Worm (Caenorhabditis elegans) whole organism, L3 larva: ENCODE measurements around the gene ZC373.3.

Experiments
- R02D3.7 ChIP-seq: fragments of 150-350 bp; optimal IDR thresholded peaks from 2 replicates; lab custom pipeline; 2014; ENCODE audit warnings: missing biosample characterization, missing genetic modification characterization
- ZK546.5 ChIP-seq: sonication (generic microtip); optimal IDR thresholded peaks from 2 replicates; lab custom pipeline; 2017; ENCODE audit warnings: missing biosample characterization, missing genetic modification characterization
- aly-2 ChIP-seq: fragments of 150-350 bp; optimal IDR thresholded peaks from 2 replicates; lab custom pipeline; 2014; ENCODE audit warnings: missing biosample characterization, missing genetic modification characterization
- ama-1 ChIP-seq: fragments of 150-350 bp; optimal IDR thresholded peaks from 2 replicates; lab custom pipeline; 2018
- ceh-16 ChIP-seq: sonication (generic microtip); optimal IDR thresholded peaks from 2 replicates; lab custom pipeline; 2017; ENCODE audit warnings: missing biosample characterization, missing genetic modification characterization
- ceh-28 ChIP-seq: fragments of 150-350 bp; optimal IDR thresholded peaks from 2 replicates; lab custom pipeline; 2014; ENCODE audit warnings: missing biosample characterization, missing genetic modification reagents, missing genetic modification characterization
- ceh-82 ChIP-seq: fragments of 150-350 bp; optimal IDR thresholded peaks from 2 replicates; lab custom pipeline; 2014; ENCODE audit warnings: missing biosample characterization, missing genetic modification characterization
- daf-12 ChIP-seq: fragments of 150-350 bp; optimal IDR thresholded peaks from 2 replicates; lab custom pipeline; 2014; ENCODE audit warnings: missing biosample characterization, missing genetic modification reagents, missing genetic modification characterization
- egl-27 ChIP-seq: sonication (generic microtip); optimal IDR thresholded peaks from 4 replicates; lab custom pipeline; 2017; ENCODE audit warnings: missing biosample characterization, missing genetic modification reagents, missing genetic modification characterization
- elt-2 ChIP-seq: sonication (generic microtip); optimal IDR thresholded peaks from 2 replicates; lab custom pipeline; 2016; ENCODE audit warnings: missing genetic modification reagents, mild to moderate bottlenecking, missing genetic modification characterization, missing compliant biosample characterization
- elt-3 ChIP-seq, 3 experiments: fragments of 150-350 bp in 1 of 3; sonication (generic microtip) in 2 of 3; optimal IDR thresholded peaks; 2 replicates in 2 of 3; 4 replicates in 1 of 3; lab custom pipeline; 2014 to 2017; ENCODE audit warnings: missing biosample characterization in 3 of 3, missing genetic modification characterization in 3 of 3
- eor-1 ChIP-seq, 2 experiments: fragments of 150-350 bp; optimal IDR thresholded peaks; 2 replicates each; lab custom pipeline; 2014 to 2018; ENCODE audit warnings: missing biosample characterization in 2 of 2, missing genetic modification characterization in 2 of 2
- fkh-2 ChIP-seq: fragments of 150-350 bp; optimal IDR thresholded peaks from 2 replicates; lab custom pipeline; 2014; ENCODE audit warnings: missing biosample characterization, missing genetic modification reagents, missing genetic modification characterization
- fos-1 ChIP-seq: fragments of 150-350 bp; optimal IDR thresholded peaks from 2 replicates; lab custom pipeline; 2014; ENCODE audit warnings: missing biosample characterization, missing genetic modification characterization
- jun-1 ChIP-seq: fragments of 150-350 bp; optimal IDR thresholded peaks from 2 replicates; lab custom pipeline; 2014; ENCODE audit warnings: missing biosample characterization, missing genetic modification reagents, missing genetic modification characterization
- lin-15B ChIP-seq: fragments of 150-350 bp; optimal IDR thresholded peaks from 2 replicates; lab custom pipeline; 2014; ENCODE audit warnings: missing biosample characterization, missing genetic modification characterization
- lsy-12 ChIP-seq: sonication (generic microtip); optimal IDR thresholded peaks from 2 replicates; lab custom pipeline; 2016; ENCODE audit warnings: mild to moderate bottlenecking, missing genetic modification characterization, missing compliant biosample characterization
- mdl-1 ChIP-seq: fragments of 150-350 bp; optimal IDR thresholded peaks from 2 replicates; lab custom pipeline; 2014; ENCODE audit warnings: missing biosample characterization, missing genetic modification characterization
- mml-1 ChIP-seq: fragments of 150-350 bp; sonication (generic microtip); optimal IDR thresholded peaks from 3 replicates; lab custom pipeline; 2014; ENCODE audit warnings: missing biosample characterization, missing genetic modification characterization
- nfya-1 ChIP-seq: sonication (generic microtip); optimal IDR thresholded peaks from 2 replicates; lab custom pipeline; 2017; ENCODE audit warnings: missing genetic modification characterization, mild to moderate bottlenecking, missing compliant biosample characterization, antibody characterized with exemption, moderate library complexity; ENCODE audit not compliant: insufficient read depth
- nhr-12 ChIP-seq: fragments of 150-350 bp; optimal IDR thresholded peaks from 2 replicates; lab custom pipeline; 2014; ENCODE audit warnings: missing biosample characterization, missing genetic modification characterization
- nhr-237 ChIP-seq: fragments of 150-350 bp; optimal IDR thresholded peaks from 2 replicates; lab custom pipeline; 2014; ENCODE audit warnings: missing biosample characterization, missing genetic modification characterization
- nhr-25 ChIP-seq: sonication (generic microtip); optimal IDR thresholded peaks from 2 replicates; lab custom pipeline; 2017; ENCODE audit warnings: missing biosample characterization, missing genetic modification characterization
- nhr-28 ChIP-seq: fragments of 150-350 bp; optimal IDR thresholded peaks from 2 replicates; lab custom pipeline; 2014; ENCODE audit warnings: missing biosample characterization, missing genetic modification characterization
- nhr-43 ChIP-seq: sonication (generic microtip); optimal IDR thresholded peaks from 2 replicates; lab custom pipeline; 2016; ENCODE audit warnings: mild to moderate bottlenecking, missing genetic modification characterization, missing compliant biosample characterization; ENCODE audit not compliant: poor library complexity, severe bottlenecking
- nhr-67 ChIP-seq: fragments of 150-350 bp; optimal IDR thresholded peaks from 2 replicates; lab custom pipeline; 2014; ENCODE audit warnings: missing biosample characterization, missing genetic modification characterization
- nhr-77 ChIP-seq: fragments of 150-350 bp; optimal IDR thresholded peaks from 2 replicates; lab custom pipeline; 2014; ENCODE audit warnings: missing biosample characterization, missing genetic modification characterization
- snpc-4 ChIP-seq: fragments of 150-350 bp; optimal IDR thresholded peaks from 2 replicates; lab custom pipeline; 2014; ENCODE audit warnings: missing biosample characterization, missing genetic modification characterization
- tbx-2 ChIP-seq: sonication (generic microtip); optimal IDR thresholded peaks from 2 replicates; lab custom pipeline; 2016; ENCODE audit warnings: mild to moderate bottlenecking, missing genetic modification characterization, missing compliant biosample characterization
- unc-39 ChIP-seq: sonication (generic microtip); optimal IDR thresholded peaks from 4 replicates; lab custom pipeline; 2017; ENCODE audit warnings: missing biosample characterization, missing genetic modification characterization
- unc-62 ChIP-seq: fragments of 150-350 bp; sonication (generic microtip); optimal IDR thresholded peaks from 4 replicates; lab custom pipeline; 2014; ENCODE audit warnings: missing biosample characterization, missing genetic modification reagents, missing genetic modification characterization
- zag-1 ChIP-seq: fragments of 150-350 bp; optimal IDR thresholded peaks from 2 replicates; lab custom pipeline; 2014; ENCODE audit warnings: missing biosample characterization, missing genetic modification characterization
- ztf-11 ChIP-seq: fragments of 150-350 bp; optimal IDR thresholded peaks from 2 replicates; lab custom pipeline; 2014; ENCODE audit warnings: missing biosample characterization, missing genetic modification characterization

ZC373.3 gene

DNA sequence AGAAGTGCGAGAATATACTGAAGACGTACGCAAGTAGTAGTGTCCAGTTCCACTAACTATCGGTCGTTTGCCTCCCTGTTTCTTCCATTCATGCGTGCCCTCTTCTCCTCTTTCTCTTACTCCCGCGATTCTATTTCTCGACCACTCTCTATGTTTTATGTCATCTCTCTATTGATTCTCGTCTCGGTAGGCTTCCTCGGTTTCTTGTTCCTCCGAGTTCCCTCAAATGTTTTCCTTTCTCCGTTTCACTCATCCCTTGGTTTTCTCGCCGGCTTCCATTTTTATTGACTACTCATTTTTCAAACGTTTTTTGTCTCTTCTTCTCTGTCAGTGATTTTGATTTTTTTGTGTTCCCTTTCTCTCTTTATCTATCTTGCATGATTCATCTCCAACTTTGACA, 34.0 kb upstream of the ZC373.3 start (continued):
- no peak for TF ChIP-seq daf-12 (tag; lab: Kevin White, UChicago)
- no peak for TF ChIP-seq ztf-11 (tag; lab: Kevin White, UChicago)
- TF ChIP-seq egl-27, result peak; percentile 9
- TF ChIP-seq nhr-25 (tag; lab: Kevin White, UChicago), result peak; percentile 30
- peak; percentile 67 for TF ChIP-seq ceh-28 (tag; lab: Kevin White, UChicago)
- TF ChIP-seq R02D3.7 (tag; lab: Kevin White, UChicago), result no peak
- peak; percentile 60 for TF ChIP-seq nfya-1
- no peak for TF ChIP-seq nhr-28 (tag; lab: Kevin White, UChicago)
- no peak for TF ChIP-seq eor-1 (tag; optimal IDR thresholded peaks at IDR 0.05; lab: Kevin White, UChicago)
- TF ChIP-seq elt-3 (tag; optimal IDR thresholded peaks at IDR 0.05; lab: Kevin White, UChicago), result no peak
- no peak for TF ChIP-seq lin-15B (tag; lab: Kevin White, UChicago)
- TF ChIP-seq zag-1 (tag; lab: Kevin White, UChicago), result no peak
- no peak for TF ChIP-seq nhr-12
- peak; percentile 48 for TF ChIP-seq snpc-4
- TF ChIP-seq fos-1 (tag; lab: Kevin White, UChicago), result no peak
- TF ChIP-seq mml-1 (tag; lab: Kevin White, UChicago), result no peak
- no peak for TF ChIP-seq ceh-82 (tag; lab: Kevin White, UChicago)
- peak; percentile 48 for TF ChIP-seq lsy-12
- TF ChIP-seq, all 47 proteins: peak for 13

DNA sequence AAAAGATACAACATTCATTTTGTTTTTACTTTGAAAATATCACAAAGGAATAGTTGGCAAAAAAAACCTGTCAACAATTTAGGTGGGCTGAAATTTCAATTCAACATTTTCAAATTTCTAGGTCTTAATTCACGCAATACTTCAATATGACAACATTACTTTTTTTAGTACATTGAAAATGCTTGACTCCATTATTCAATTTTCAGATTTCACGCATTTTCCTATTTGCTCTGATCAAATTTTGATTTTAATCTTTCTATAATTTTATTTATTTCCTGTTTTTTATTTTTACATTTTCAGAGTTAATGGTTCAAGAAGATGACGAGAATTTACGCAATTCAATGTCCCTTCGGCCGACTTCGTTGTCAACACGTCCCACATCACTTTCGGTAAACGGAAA, 32.8 kb upstream of the ZC373.3 start, which contains the start of gene mkk-4:
Gene mkk-4, plus strand, starts transcription at position 301 of the 400 bp plus-strand sequence.
- TF ChIP-seq tbx-2 (tag; lab: Kevin White, UChicago) (no peak), jun-1 (tag; lab: Kevin White, UChicago) (no peak), ama-1 (lab: Kevin White, UChicago) (no peak), nfya-1 (no peak), ceh-16 (tag; lab: Kevin White, UChicago) (no peak), nhr-25 (tag; lab: Kevin White, UChicago) (no peak), nhr-77 (tag; lab: Kevin White, UChicago) (no peak), unc-39 (tag; lab: Kevin White, UChicago) (no peak), aly-2 (tag; lab: Kevin White, UChicago) (no peak), zag-1 (tag; lab: Kevin White, UChicago) (no peak), nhr-237 (no peak)

DNA sequence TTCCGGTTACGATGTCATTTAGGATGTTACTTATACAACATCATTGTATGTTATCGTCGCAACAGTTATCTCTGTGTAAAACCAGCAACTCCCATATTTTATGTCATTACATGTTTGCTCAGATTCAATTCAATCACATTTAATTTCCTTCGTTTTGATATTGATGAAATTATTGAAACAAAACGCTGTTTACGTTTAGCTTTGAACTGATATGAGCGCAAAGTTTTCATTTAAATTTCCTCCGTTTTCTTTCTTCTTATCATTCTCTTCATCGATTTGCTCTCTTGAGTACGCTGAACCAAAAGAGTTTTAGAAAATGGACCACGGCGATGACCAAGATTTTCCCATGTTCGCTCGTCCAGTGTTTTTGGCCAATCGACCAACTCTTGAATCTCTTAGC, 29.5 kb upstream of the ZC373.3 start, which contains the start of gene sek-6:
Gene sek-6, plus strand, starts transcription at position 315 of the 400 bp plus-strand sequence.
- TF ChIP-seq elt-2 (tag; lab: Kevin White, UChicago) (peak; percentile 44), unc-39 (tag; lab: Kevin White, UChicago) (no peak)

DNA sequence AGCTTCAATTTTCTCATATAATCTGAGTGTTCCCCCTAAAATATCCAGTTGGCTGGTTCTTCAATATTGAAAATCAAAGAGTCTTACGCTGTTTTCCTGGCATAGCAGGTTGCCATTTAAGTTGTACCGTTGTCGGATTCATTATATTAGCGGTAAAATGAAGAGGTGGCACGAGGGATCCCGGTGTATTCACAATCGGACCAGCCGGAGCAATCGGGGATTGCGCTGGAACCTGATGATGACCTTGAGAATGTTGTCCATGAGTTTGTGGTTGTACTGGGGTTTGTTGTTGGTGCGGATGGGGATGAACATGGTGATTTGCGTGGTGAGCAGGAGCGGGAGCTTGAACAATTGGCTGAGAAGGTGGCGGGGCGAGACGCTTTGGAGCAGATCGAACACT, 15.9 kb upstream of the ZC373.3 start:
- TF ChIP-seq unc-62 (GFP tag; lab: Kevin White, UChicago) (no peak), ceh-82 (tag; lab: Kevin White, UChicago) (no peak), nhr-43 (no peak), tbx-2 (tag; lab: Kevin White, UChicago) (no peak), egl-27 (no peak), ZK546.5 (tag; lab: Kevin White, UChicago) (no peak)

DNA sequence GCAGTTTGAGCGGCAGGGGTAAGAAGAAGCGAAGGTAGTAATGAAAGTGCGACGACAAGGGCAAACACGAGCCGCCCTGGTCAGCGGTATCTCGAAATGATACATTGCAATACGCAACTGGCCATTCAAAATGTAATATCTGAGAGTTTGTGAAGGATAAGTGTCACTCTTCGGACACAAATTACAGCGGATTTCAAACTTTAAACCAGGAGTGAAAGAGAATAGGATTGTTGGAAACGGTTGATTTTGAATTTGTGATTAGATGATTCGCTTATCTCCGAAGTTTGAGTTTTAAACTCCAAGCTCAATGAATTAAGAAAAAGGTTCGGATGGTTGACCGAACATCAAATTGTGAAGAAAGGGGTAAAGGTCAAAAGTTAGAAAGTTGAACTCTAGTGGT, 13.0 kb upstream of the ZC373.3 start, which contains the start of gene ZC374.2:
Gene ZC374.2, minus strand, starts transcription at position 101 of the 400 bp plus-strand sequence.
- TF ChIP-seq mdl-1 (no peak), fkh-2 (tag; lab: Kevin White, UChicago) (no peak), nhr-28 (tag; lab: Kevin White, UChicago) (no peak), ceh-16 (tag; lab: Kevin White, UChicago) (no peak)

DNA sequence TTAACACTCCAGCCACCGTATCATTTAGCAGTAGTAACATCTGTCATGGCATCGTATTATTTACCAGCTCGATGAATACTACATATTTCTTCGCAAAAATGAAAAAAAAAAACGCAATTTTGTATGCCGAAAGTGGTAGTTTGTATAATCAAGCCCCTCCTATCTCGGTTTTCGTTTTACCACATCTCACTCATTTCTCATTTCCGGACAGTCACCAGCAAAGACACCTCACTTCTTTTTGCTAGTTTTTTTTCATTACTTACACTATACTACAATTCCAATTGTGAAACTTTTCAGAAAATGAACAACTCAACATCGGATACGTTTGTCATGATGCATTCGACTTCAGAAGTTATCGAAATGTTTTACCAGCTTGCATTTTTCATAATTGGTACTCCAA, 11.2 kb upstream of the ZC373.3 start, which contains the start of gene gnrr-3:
Gene gnrr-3, plus strand, starts transcription at position 301 of the 400 bp plus-strand sequence.
- no peak for TF ChIP-seq nhr-67 (tag; lab: Kevin White, UChicago)
